Worm (Caenorhabditis elegans) whole organism, L1 larva: ENCODE data around the gene ZK550.6.

Experiments used
- C04F5.9 ChIP-seq: sonication (generic microtip); optimal IDR thresholded peaks from 2 replicates; lab custom pipeline; 2016; ENCODE audit warnings: missing genetic modification characterization, missing compliant biosample characterization
- F16B12.6 ChIP-seq: fragments of 150-350 bp; optimal IDR thresholded peaks from 2 replicates; lab custom pipeline; 2014; ENCODE audit warnings: missing biosample characterization, missing genetic modification characterization
- Y116A8C.19 ChIP-seq: sonication (generic microtip); optimal IDR thresholded peaks from 2 replicates; lab custom pipeline; 2016; ENCODE audit warnings: missing compliant biosample characterization, missing genetic modification characterization, borderline replicate concordance
- alr-1 ChIP-seq: fragments of 200-800 bp; sonication (Bioruptor generic); optimal IDR thresholded peaks from 2 replicates; lab custom pipeline; 2018; ENCODE audit warnings: borderline replicate concordance, mild to moderate bottlenecking, missing genetic modification characterization, missing compliant biosample characterization
- aly-2 ChIP-seq: fragments of 150-350 bp; optimal IDR thresholded peaks from 2 replicates; lab custom pipeline; 2014; ENCODE audit warnings: missing biosample characterization, missing genetic modification characterization
- ama-1 ChIP-seq: fragments of 150-350 bp; optimal IDR thresholded peaks from 2 replicates; lab custom pipeline; 2014
- ceh-63 ChIP-seq: fragments of 200-800 bp; sonication (Bioruptor generic); optimal IDR thresholded peaks from 2 replicates; lab custom pipeline; 2018; ENCODE audit warnings: mild to moderate bottlenecking, missing genetic modification characterization, missing compliant biosample characterization
- ceh-8 ChIP-seq: fragments of 200-800 bp; sonication (Bioruptor generic); optimal IDR thresholded peaks from 2 replicates; lab custom pipeline; 2018; ENCODE audit warnings: mild to moderate bottlenecking, missing genetic modification characterization, moderate library complexity, missing compliant biosample characterization
- ceh-88 ChIP-seq: fragments of 200-800 bp; sonication (Bioruptor generic); IDR thresholded peaks from 2 replicates; pipeline ENCODE4 v1.3.6; 2022; ENCODE audit warnings: missing genetic modification characterization, missing compliant biosample characterization
- ces-1 ChIP-seq: fragments of 150-350 bp; optimal IDR thresholded peaks from 2 replicates; lab custom pipeline; 2014; ENCODE audit warnings: missing biosample characterization, missing genetic modification reagents, missing genetic modification characterization
- dpl-1 ChIP-seq, 3 experiments: fragments of 150-350 bp in 2 of 3; sonication (generic microtip) in 1 of 3; optimal IDR thresholded peaks; 2 replicates each; lab custom pipeline; 2014 to 2017; ENCODE audit warnings: missing biosample characterization in 3 of 3, missing genetic modification characterization in 3 of 3, missing genetic modification reagents in 3 of 3
- efl-1 ChIP-seq, 4 experiments: fragments of 150-350 bp; optimal IDR thresholded peaks in 3 of 4; peaks in 1 of 4; 1 replicate in 1 of 4; 2 replicates in 3 of 4; lab custom pipeline; 2014; ENCODE audit warnings: missing biosample characterization in 2 of 4, missing genetic modification characterization in 2 of 4, missing genetic modification reagents in 2 of 4
- egl-27 ChIP-seq, 2 experiments: fragments of 150-350 bp in 1 of 2; sonication (generic microtip); optimal IDR thresholded peaks; 3 replicates each; lab custom pipeline; 2017 to 2018; ENCODE audit warnings: missing biosample characterization in 2 of 2, missing genetic modification characterization in 2 of 2, missing genetic modification reagents in 2 of 2
- elt-2 ChIP-seq: sonication (generic microtip); optimal IDR thresholded peaks from 2 replicates; lab custom pipeline; 2016; ENCODE audit warnings: missing genetic modification characterization, mild to moderate bottlenecking, inconsistent platforms, missing compliant biosample characterization, missing genetic modification reagents
- elt-3 ChIP-seq, 6 experiments: fragments of 150-350 bp in 1 of 6; sonication (generic microtip); optimal IDR thresholded peaks; 2 replicates each; lab custom pipeline; 2017 to 2018; ENCODE audit warnings: missing biosample characterization in 6 of 6, missing genetic modification characterization in 6 of 6, inconsistent platforms in 1 of 6
- ets-5 ChIP-seq: fragments of 200-800 bp; sonication (Bioruptor generic); IDR thresholded peaks from 2 replicates; pipeline ENCODE4 v1.3.6; 2022; ENCODE audit warnings: missing genetic modification characterization, missing compliant biosample characterization
- fkh-10 ChIP-seq: sonication (generic microtip); optimal IDR thresholded peaks from 2 replicates; lab custom pipeline; 2017; ENCODE audit warnings: missing biosample characterization, missing genetic modification reagents, missing genetic modification characterization
- fkh-8 ChIP-seq: sonication (generic microtip); optimal IDR thresholded peaks from 2 replicates; lab custom pipeline; 2016; ENCODE audit warnings: mild to moderate bottlenecking, missing genetic modification characterization, missing compliant biosample characterization
- fos-1 ChIP-seq: fragments of 150-350 bp; optimal IDR thresholded peaks from 2 replicates; lab custom pipeline; 2014; ENCODE audit warnings: missing biosample characterization, missing genetic modification characterization
- hlh-4 ChIP-seq: sonication (generic microtip); optimal IDR thresholded peaks from 2 replicates; lab custom pipeline; 2016; ENCODE audit warnings: mild to moderate bottlenecking, missing genetic modification characterization, missing compliant biosample characterization
- irx-1 ChIP-seq: sonication (generic microtip); optimal IDR thresholded peaks from 2 replicates; lab custom pipeline; 2016; ENCODE audit warnings: missing genetic modification characterization, missing compliant biosample characterization
- isw-1 ChIP-seq: fragments of 200-800 bp; sonication (Bioruptor generic); IDR thresholded peaks from 2 replicates; pipeline ENCODE4 v1.3.6; 2022; ENCODE audit warnings: missing genetic modification characterization, missing compliant biosample characterization
- jun-1 ChIP-seq: fragments of 150-350 bp; optimal IDR thresholded peaks from 2 replicates; lab custom pipeline; 2014; ENCODE audit warnings: missing biosample characterization, missing genetic modification reagents, missing genetic modification characterization
- lin-14 ChIP-seq: fragments of 200-800 bp; sonication (Bioruptor generic); optimal IDR thresholded peaks from 2 replicates; lab custom pipeline; 2018; ENCODE audit warnings: mild to moderate bottlenecking, missing genetic modification characterization, moderate library complexity, missing compliant biosample characterization
- lin-35 ChIP-seq, 2 experiments: fragments of 150-350 bp; optimal IDR thresholded peaks; 2 replicates each; lab custom pipeline; 2014; ENCODE audit warnings: missing biosample characterization in 2 of 2, missing genetic modification characterization in 2 of 2, missing genetic modification reagents in 2 of 2
- lin-39 ChIP-seq: fragments of 150-350 bp; optimal IDR thresholded peaks from 2 replicates; lab custom pipeline; 2014; ENCODE audit warnings: missing biosample characterization, missing genetic modification reagents, missing genetic modification characterization
- lir-3 ChIP-seq: sonication (generic microtip); optimal IDR thresholded peaks from 2 replicates; lab custom pipeline; 2016; ENCODE audit warnings: mild to moderate bottlenecking, missing genetic modification characterization, moderate library complexity, missing compliant biosample characterization; ENCODE audit not compliant: poor library complexity
- lsy-2 ChIP-seq, 2 experiments: fragments of 150-350 bp; optimal IDR thresholded peaks; 2 replicates each; lab custom pipeline; 2014; ENCODE audit warnings: missing biosample characterization in 2 of 2, missing genetic modification characterization in 2 of 2
- mdl-1 ChIP-seq, 2 experiments: fragments of 150-350 bp; optimal IDR thresholded peaks; 2 replicates each; lab custom pipeline; 2014 to 2017; ENCODE audit warnings: missing biosample characterization in 2 of 2, missing genetic modification characterization in 2 of 2, inconsistent platforms in 1 of 2
- mef-2 ChIP-seq: fragments of 150-350 bp; optimal IDR thresholded peaks from 2 replicates; lab custom pipeline; 2014; ENCODE audit warnings: missing biosample characterization, missing genetic modification characterization
- nhr-12 ChIP-seq: sonication (generic microtip); optimal IDR thresholded peaks from 2 replicates; lab custom pipeline; 2017; ENCODE audit warnings: missing biosample characterization, missing genetic modification characterization
- nhr-47 ChIP-seq: sonication (generic microtip); optimal IDR thresholded peaks from 2 replicates; lab custom pipeline; 2016; ENCODE audit warnings: mild to moderate bottlenecking, missing genetic modification characterization, moderate library complexity, missing compliant biosample characterization
- nhr-84 ChIP-seq: sonication (generic microtip); optimal IDR thresholded peaks from 2 replicates; lab custom pipeline; 2017; ENCODE audit warnings: missing biosample characterization, missing genetic modification characterization
- nhr-85 ChIP-seq: sonication (generic microtip); peaks from one replicate; lab custom pipeline; 2016; ENCODE audit warnings: missing genetic modification characterization, inconsistent platforms, missing compliant biosample characterization
- nhr-90 ChIP-seq: sonication (generic microtip); optimal IDR thresholded peaks from 2 replicates; lab custom pipeline; 2016; ENCODE audit warnings: mild to moderate bottlenecking, missing genetic modification characterization, missing compliant biosample characterization; ENCODE audit not compliant: poor library complexity
- pag-3 ChIP-seq: sonication (generic microtip); optimal IDR thresholded peaks from 2 replicates; lab custom pipeline; 2017; ENCODE audit warnings: missing genetic modification characterization, mild to moderate bottlenecking, missing compliant biosample characterization, antibody characterized with exemption, borderline replicate concordance; ENCODE audit not compliant: insufficient read depth
- pax-3 ChIP-seq: fragments of 200-800 bp; sonication (Bioruptor generic); optimal IDR thresholded peaks from 2 replicates; lab custom pipeline; 2018; ENCODE audit warnings: mild to moderate bottlenecking, missing genetic modification characterization, moderate library complexity, missing compliant biosample characterization
- pqm-1 ChIP-seq: sonication (generic microtip); optimal IDR thresholded peaks from 3 replicates; lab custom pipeline; 2017; ENCODE audit warnings: missing biosample characterization, missing genetic modification characterization
- rnt-1 ChIP-seq: sonication (generic microtip); optimal IDR thresholded peaks from 2 replicates; lab custom pipeline; 2016; ENCODE audit warnings: mild to moderate bottlenecking, missing genetic modification characterization, moderate library complexity, missing compliant biosample characterization
- snpc-4 ChIP-seq: fragments of 150-350 bp; optimal IDR thresholded peaks from 2 replicates; lab custom pipeline; 2014; ENCODE audit warnings: missing biosample characterization, missing genetic modification characterization
- snu-23 ChIP-seq: sonication (generic microtip); optimal IDR thresholded peaks from 2 replicates; lab custom pipeline; 2016; ENCODE audit warnings: missing genetic modification characterization, missing compliant biosample characterization
- sox-4 ChIP-seq: sonication (generic microtip); optimal IDR thresholded peaks from 2 replicates; lab custom pipeline; 2016; ENCODE audit warnings: missing genetic modification characterization, missing compliant biosample characterization
- sptf-1 ChIP-seq: fragments of 150-350 bp; optimal IDR thresholded peaks from 2 replicates; lab custom pipeline; 2014; ENCODE audit warnings: missing biosample characterization, missing genetic modification characterization
- sup-37 ChIP-seq: fragments of 200-800 bp; sonication (Bioruptor generic); optimal IDR thresholded peaks from 2 replicates; lab custom pipeline; 2018; ENCODE audit warnings: mild to moderate bottlenecking, missing genetic modification characterization, missing compliant biosample characterization
- swsn-7 ChIP-seq: sonication (generic microtip); optimal IDR thresholded peaks from 2 replicates; lab custom pipeline; 2016; ENCODE audit warnings: missing genetic modification characterization, missing compliant biosample characterization
- tlp-1 ChIP-seq: fragments of 150-350 bp; optimal IDR thresholded peaks from 2 replicates; lab custom pipeline; 2014; ENCODE audit warnings: missing biosample characterization, missing genetic modification characterization
- unc-130 ChIP-seq: fragments of 150-350 bp; optimal IDR thresholded peaks from 2 replicates; lab custom pipeline; 2017; ENCODE audit warnings: missing biosample characterization, missing genetic modification characterization, inconsistent platforms
- unc-86 ChIP-seq: sonication (generic microtip); optimal IDR thresholded peaks from 2 replicates; lab custom pipeline; 2016; ENCODE audit warnings: missing genetic modification characterization, missing compliant biosample characterization
- unc-98 ChIP-seq: fragments of 200-800 bp; sonication (Bioruptor generic); IDR thresholded peaks from 2 replicates; pipeline ENCODE4 v1.3.6; 2022; ENCODE audit warnings: missing genetic modification characterization, missing compliant biosample characterization
- ztf-4 ChIP-seq: fragments of 150-350 bp; optimal IDR thresholded peaks from 2 replicates; lab custom pipeline; 2014; ENCODE audit warnings: missing biosample characterization, missing genetic modification characterization

The ZK550.6 gene

DNA sequence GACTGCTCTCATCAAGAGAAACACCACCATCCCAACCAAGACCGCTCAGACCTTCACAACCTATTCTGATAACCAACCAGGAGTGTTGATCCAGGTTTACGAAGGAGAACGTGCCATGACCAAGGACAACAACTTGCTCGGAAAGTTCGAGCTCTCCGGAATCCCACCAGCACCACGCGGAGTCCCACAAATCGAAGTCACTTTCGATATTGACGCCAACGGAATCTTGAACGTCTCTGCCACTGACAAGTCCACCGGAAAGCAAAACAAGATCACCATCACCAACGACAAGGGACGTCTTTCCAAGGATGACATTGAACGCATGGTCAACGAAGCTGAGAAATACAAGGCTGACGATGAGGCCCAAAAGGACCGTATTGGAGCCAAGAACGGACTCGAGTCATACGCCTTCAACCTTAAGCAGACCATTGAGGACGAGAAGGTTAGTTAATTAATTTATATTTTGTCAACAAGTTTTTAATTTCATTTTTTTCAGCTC, 18.2 kb upstream of the ZK550.6 start:
- no peak for TF ChIP-seq snu-23 (GFP tag; lab: Kevin White, UChicago)
- TF ChIP-seq isw-1 (GFP tag; lab: Robert Waterston, UW): no peak
- TF ChIP-seq Y116A8C.19 (tag; lab: Kevin White, UChicago): no peak
- no peak for TF ChIP-seq hlh-4 (tag; lab: Kevin White, UChicago)
- TF ChIP-seq pag-3 (tag; lab: Kevin White, UChicago): no peak
- TF ChIP-seq elt-2: no peak
- TF ChIP-seq mdl-1 (tag; optimal IDR thresholded peaks at IDR 0.05; lab: Kevin White, UChicago): no peak
- TF ChIP-seq alr-1 (tag; lab: Kevin White, UChicago): no peak
- no peak for TF ChIP-seq swsn-7
- TF ChIP-seq dpl-1 (GFP tag; optimal IDR thresholded peaks at IDR 0.05; lab: Kevin White, UChicago): no peak
- TF ChIP-seq irx-1 (tag; lab: Kevin White, UChicago): no peak
- no peak for TF ChIP-seq ceh-88 (GFP tag; lab: Robert Waterston, UW)
- no peak for TF ChIP-seq fkh-10 (GFP tag; lab: Kevin White, UChicago)
- peak; percentile 16 for TF ChIP-seq rnt-1 (tag; lab: Kevin White, UChicago)
- no peak for TF ChIP-seq fos-1 (tag; lab: Kevin White, UChicago)
- no peak for TF ChIP-seq ztf-4 (tag; lab: Kevin White, UChicago)
- TF ChIP-seq sptf-1 (tag; lab: Kevin White, UChicago): no peak
- TF ChIP-seq lsy-2 (tag; optimal IDR thresholded peaks at IDR 0.05; lab: Kevin White, UChicago): peak in 1 of 2 experiments; percentile 11
- TF ChIP-seq aly-2 (tag; lab: Kevin White, UChicago): no peak
- peak in 1 of 2 experiments; percentile 0 for TF ChIP-seq lin-35 (GFP tag; optimal IDR thresholded peaks at IDR 0.05; lab: Kevin White, UChicago)
- TF ChIP-seq nhr-90: no peak
- no peak for TF ChIP-seq snpc-4 (tag; lab: Kevin White, UChicago)
- TF ChIP-seq pax-3 (tag; lab: Kevin White, UChicago): no peak
- TF ChIP-seq nhr-47 (tag; lab: Kevin White, UChicago): no peak
- TF ChIP-seq fkh-8 (tag; lab: Kevin White, UChicago): peak; percentile 9
- no peak for TF ChIP-seq jun-1 (tag; lab: Kevin White, UChicago)
- no peak for TF ChIP-seq egl-27 (tag; optimal IDR thresholded peaks at IDR 0.05; lab: Kevin White, UChicago)
- no peak for TF ChIP-seq ceh-63 (GFP tag; lab: Kevin White, UChicago)
- TF ChIP-seq ama-1 (lab: Kevin White, UChicago): no peak
- TF ChIP-seq efl-1 (optimal IDR thresholded peaks at IDR 0.05; lab: Kevin White, UChicago): no peak
- peak in 1 of 2 experiments; percentile 66 for TF ChIP-seq efl-1 (GFP tag; optimal IDR thresholded peaks at IDR 0.05 in 1 of 2; lab: Kevin White, UChicago)
- TF ChIP-seq F16B12.6 (tag; lab: Kevin White, UChicago): no peak
- TF ChIP-seq sup-37 (GFP tag; lab: Kevin White, UChicago): no peak
- TF ChIP-seq nhr-85: peak; percentile 86
- no peak for TF ChIP-seq lin-39 (tag; lab: Kevin White, UChicago)
- TF ChIP-seq nhr-12 (tag; lab: Kevin White, UChicago): no peak
- TF ChIP-seq ets-5 (GFP tag; lab: Robert Waterston, UW): no peak
- TF ChIP-seq unc-130 (tag; lab: Kevin White, UChicago): no peak
- no peak for TF ChIP-seq ceh-8
- no peak for TF ChIP-seq nhr-84 (tag; lab: Kevin White, UChicago)
- TF ChIP-seq lir-3 (tag; lab: Kevin White, UChicago): no peak
- no peak for TF ChIP-seq mef-2 (tag; lab: Kevin White, UChicago)
- TF ChIP-seq unc-86 (tag; lab: Kevin White, UChicago): no peak
- TF ChIP-seq C04F5.9 (tag; lab: Kevin White, UChicago): no peak
- no peak for TF ChIP-seq tlp-1 (tag; lab: Kevin White, UChicago)
- TF ChIP-seq elt-3 (tag; optimal IDR thresholded peaks at IDR 0.05; lab: Kevin White, UChicago): no peak
- TF ChIP-seq lin-14 (GFP tag; lab: Kevin White, UChicago): no peak
- TF ChIP-seq pqm-1: no peak
- no peak for TF ChIP-seq ces-1 (GFP tag; lab: Kevin White, UChicago)
- TF ChIP-seq sox-4 (tag; lab: Kevin White, UChicago): no peak
- TF ChIP-seq unc-98 (GFP tag; lab: Robert Waterston, UW): no peak
